Fruit fly (Drosophila melanogaster): ENCODE results near the gene Bub3.

Gene Bub3

dm6 chr3R:29723048-29723656 is 47.9 kb upstream of the Bub3 start, which contains the start of gene Pcd (continued):
- TF ChIP-seq run (tag; optimal IDR thresholded peaks at IDR 0.05) (no peak), gce (GFP tag; IDR thresholded peaks at IDR 0.05) (no peak), CG6813 (GFP tag; optimal IDR thresholded peaks at IDR 0.05) (no peak), rib (GFP tag; IDR thresholded peaks at IDR 0.05) (peak; percentile 73), CG17912 (GFP tag; optimal IDR thresholded peaks at IDR 0.05) (no peak), da (GFP tag; optimal IDR thresholded peaks at IDR 0.05) (no peak), CG12236 (GFP tag; optimal IDR thresholded peaks at IDR 0.05) (no peak), Sox102F (GFP tag; optimal IDR thresholded peaks at IDR 0.05) (no peak), CG34422 (GFP tag; IDR thresholded peaks at IDR 0.05) (peak; percentile 14; the same call in 1 of the 3 replicates), dmrt99B (tag; optimal IDR thresholded peaks at IDR 0.05) (no peak), Usf (GFP tag; optimal IDR thresholded peaks at IDR 0.05) (no peak), CG17802 (tag; optimal IDR thresholded peaks at IDR 0.05) (no peak), fd64A (GFP tag; optimal IDR thresholded peaks at IDR 0.05) (no peak), mld (GFP tag; IDR thresholded peaks at IDR 0.05; ENCODE audit: partially characterized antibody) (no peak), zen (tag; optimal IDR thresholded peaks at IDR 0.05) (no peak), vfl (GFP tag; optimal IDR thresholded peaks at IDR 0.05) (no peak), lilli (GFP tag; optimal IDR thresholded peaks at IDR 0.05) (no peak), Atf6 (GFP tag; IDR thresholded peaks at IDR 0.05) (no peak), br (optimal IDR thresholded peaks at IDR 0.05) (no peak), Dll (GFP tag; IDR thresholded peaks at IDR 0.05; ENCODE audit: partially characterized antibody) (peak; percentile 41; the same call in 1 of the 4 replicates), Doc2 (GFP tag; IDR thresholded peaks at IDR 0.05) (no peak), CG3281 (GFP tag; optimal IDR thresholded peaks at IDR 0.05) (no peak), PHDP (tag; optimal IDR thresholded peaks at IDR 0.05) (no peak), slbo (GFP tag; IDR thresholded peaks at IDR 0.05) (no peak), Camta (GFP tag; optimal IDR thresholded peaks at IDR 0.05) (no peak), dysf (GFP tag; IDR thresholded peaks at IDR 0.05) (no peak), gcm (GFP tag; optimal IDR thresholded peaks at IDR 0.05) (no peak), CG6683 (GFP tag; optimal IDR thresholded peaks at IDR 0.05) (no peak), CG4360 (GFP tag; IDR thresholded peaks at IDR 0.05) (peak; percentile 63), ap (GFP tag; IDR thresholded peaks at IDR 0.05) (no peak), MESR4 (GFP tag; optimal IDR thresholded peaks at IDR 0.05) (peak; percentile 56), fd3F (GFP tag; optimal IDR thresholded peaks at IDR 0.05) (no peak), h (optimal IDR thresholded peaks at IDR 0.05) (no peak), Blimp-1 (GFP tag; optimal IDR thresholded peaks at IDR 0.05) (no peak), gsb (GFP tag; IDR thresholded peaks at IDR 0.05) (no peak), pzg (GFP tag; optimal IDR thresholded peaks at IDR 0.05) (peak; percentile 50), CG4820 (GFP tag; optimal IDR thresholded peaks at IDR 0.05) (no peak), pho (GFP tag; optimal IDR thresholded peaks at IDR 0.05) (no peak), CG11398 (GFP tag; optimal IDR thresholded peaks at IDR 0.05) (no peak), dimm (GFP tag; IDR thresholded peaks at IDR 0.05) (no peak), CG17385 (GFP tag; optimal IDR thresholded peaks at IDR 0.05) (no peak), CG2889 (GFP tag; IDR thresholded peaks at IDR 0.05) (no peak), vnd (GFP tag; IDR thresholded peaks at IDR 0.05; ENCODE audit: partially characterized antibody) (no peak), Med (GFP tag) (peak; percentile 33), CG15696 (tag; optimal IDR thresholded peaks at IDR 0.05) (no peak), CG10462 (GFP tag; optimal IDR thresholded peaks at IDR 0.05) (no peak), CG12104 (GFP tag; optimal IDR thresholded peaks at IDR 0.05) (no peak), ftz-f1 (GFP tag; optimal IDR thresholded peaks at IDR 0.05) (peak; percentile 31), CG7745 (tag; optimal IDR thresholded peaks at IDR 0.05) (no peak), CG8089 (GFP tag; optimal IDR thresholded peaks at IDR 0.05) (no peak), ems (GFP tag; optimal IDR thresholded peaks at IDR 0.05) (no peak), Asciz (GFP tag; optimal IDR thresholded peaks at IDR 0.05) (no peak)
